Fruit fly (Drosophila melanogaster): ENCODE measurements around the gene Ge-1.

DNA sequence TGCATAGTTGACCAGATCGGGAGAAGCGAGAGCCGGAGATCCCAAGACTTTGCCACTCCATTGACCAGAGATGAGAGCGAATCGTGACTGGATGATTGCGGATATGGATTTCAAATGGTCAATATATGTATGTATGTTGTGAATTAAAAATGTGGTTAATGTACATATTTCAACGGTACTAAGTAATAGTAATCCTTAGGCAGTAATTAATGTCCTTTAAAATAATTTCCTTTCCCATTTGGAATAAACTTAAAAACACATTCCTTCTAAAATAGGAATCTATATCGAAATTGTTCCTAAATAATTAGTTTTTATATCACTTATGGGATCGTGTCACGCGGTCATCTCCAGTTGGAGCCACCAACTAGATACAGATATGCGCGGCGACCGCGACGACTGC lies 26.7 kb downstream of the Ge-1 start:
- TF ChIP-seq CG10431 (GFP tag; optimal IDR thresholded peaks at IDR 0.05) (no peak), CG30431 (GFP tag; optimal IDR thresholded peaks at IDR 0.05) (no peak), CG7987 (GFP tag; optimal IDR thresholded peaks at IDR 0.05) (no peak), tll (GFP tag; optimal IDR thresholded peaks at IDR 0.05) (no peak), CG32767 (GFP tag; IDR thresholded peaks at IDR 0.05) (no peak), CG1529 (GFP tag; optimal IDR thresholded peaks at IDR 0.05) (no peak), CG10543 (GFP tag; optimal IDR thresholded peaks at IDR 0.05) (no peak), CG18599 (GFP tag; optimal IDR thresholded peaks at IDR 0.05) (no peak), CG9609 (GFP tag; optimal IDR thresholded peaks at IDR 0.05) (no peak), sqz (GFP tag; optimal IDR thresholded peaks at IDR 0.05) (no peak), gcm2 (GFP tag; optimal IDR thresholded peaks at IDR 0.05) (no peak), CG12299 (tag; optimal IDR thresholded peaks at IDR 0.05) (no peak), ken (GFP tag; IDR thresholded peaks at IDR 0.05) (no peak), Ada2b (GFP tag; IDR thresholded peaks at IDR 0.05) (no peak)

Measured in whole organism, embryonic.